Worm (Caenorhabditis elegans) whole organism, mixed stage, embryonic: ENCODE measurements around the gene C03A7.2.

Source experiments
- M03D4.4 ChIP-seq: sonication (generic microtip); optimal IDR thresholded peaks from 2 replicates; lab custom pipeline; 2017; ENCODE audit warnings: mild to moderate bottlenecking, missing genetic modification characterization, missing compliant biosample characterization
- bed-3 ChIP-seq: fragments of 200-800 bp; sonication (Bioruptor generic); optimal IDR thresholded peaks from 3 replicates; lab custom pipeline; 2018; ENCODE audit warnings: mild to moderate bottlenecking, missing genetic modification characterization, moderate library complexity, missing compliant biosample characterization
- blmp-1 ChIP-seq: fragments of 150-350 bp; optimal IDR thresholded peaks from 2 replicates; lab custom pipeline; 2014; ENCODE audit warnings: missing biosample characterization, missing genetic modification characterization
- ceh-39 ChIP-seq: fragments of 150-350 bp; optimal IDR thresholded peaks from 2 replicates; lab custom pipeline; 2014; ENCODE audit warnings: missing biosample characterization, missing genetic modification characterization
- ceh-43 ChIP-seq: fragments of 200-800 bp; sonication (Bioruptor generic); optimal IDR thresholded peaks from 2 replicates; lab custom pipeline; 2018; ENCODE audit warnings: mild to moderate bottlenecking, missing genetic modification characterization, moderate library complexity, missing compliant biosample characterization
- ceh-83 ChIP-seq: fragments of 200-800 bp; sonication (Bioruptor generic); optimal IDR thresholded peaks from 2 replicates; lab custom pipeline; 2018; ENCODE audit warnings: mild to moderate bottlenecking, missing genetic modification characterization, missing compliant biosample characterization
- ces-1 ChIP-seq: fragments of 150-350 bp; optimal IDR thresholded peaks from 2 replicates; lab custom pipeline; 2014; ENCODE audit warnings: missing biosample characterization, missing genetic modification reagents, missing genetic modification characterization
- cnd-1 ChIP-seq: fragments of 200-800 bp; sonication (Bioruptor generic); optimal IDR thresholded peaks from 2 replicates; lab custom pipeline; 2018; ENCODE audit warnings: mild to moderate bottlenecking, missing genetic modification characterization, missing compliant biosample characterization
- elt-1 ChIP-seq: sonication (generic microtip); optimal IDR thresholded peaks from 2 replicates; lab custom pipeline; 2017; ENCODE audit warnings: missing genetic modification characterization, mild to moderate bottlenecking, missing compliant biosample characterization, antibody characterized with exemption, moderate library complexity, borderline replicate concordance; ENCODE audit not compliant: insufficient read depth
- elt-3 ChIP-seq: fragments of 150-350 bp; optimal IDR thresholded peaks from 2 replicates; lab custom pipeline; 2014; ENCODE audit warnings: missing biosample characterization, missing genetic modification characterization
- flh-1 ChIP-seq: fragments of 200-800 bp; sonication (Bioruptor generic); optimal IDR thresholded peaks from 2 replicates; lab custom pipeline; 2018; ENCODE audit warnings: mild to moderate bottlenecking, missing genetic modification characterization, moderate library complexity, missing compliant biosample characterization
- hlh-1 ChIP-seq: fragments of 150-350 bp; optimal IDR thresholded peaks from 2 replicates; lab custom pipeline; 2014; ENCODE audit warnings: missing biosample characterization, missing genetic modification reagents, missing genetic modification characterization
- lin-32 ChIP-seq: fragments of 200-800 bp; sonication (Bioruptor generic); optimal IDR thresholded peaks from 2 replicates; lab custom pipeline; 2018; ENCODE audit warnings: mild to moderate bottlenecking, missing genetic modification characterization, missing compliant biosample characterization
- lsy-2 ChIP-seq: fragments of 150-350 bp; optimal IDR thresholded peaks from 2 replicates; lab custom pipeline; 2014; ENCODE audit warnings: missing biosample characterization, missing genetic modification characterization
- mab-5 ChIP-seq: fragments of 150-350 bp; optimal IDR thresholded peaks from 2 replicates; lab custom pipeline; 2014; ENCODE audit warnings: missing biosample characterization, missing genetic modification characterization
- mep-1 ChIP-seq: fragments of 150-350 bp; optimal IDR thresholded peaks from 2 replicates; lab custom pipeline; 2017; ENCODE audit warnings: missing biosample characterization, missing genetic modification reagents, missing genetic modification characterization, inconsistent platforms
- nhr-12 ChIP-seq: fragments of 150-350 bp; optimal IDR thresholded peaks from 2 replicates; lab custom pipeline; 2014; ENCODE audit warnings: missing biosample characterization, missing genetic modification characterization
- nhr-2 ChIP-seq: fragments of 150-350 bp; optimal IDR thresholded peaks from 2 replicates; lab custom pipeline; 2014; ENCODE audit warnings: missing biosample characterization, missing genetic modification characterization
- nhr-237 ChIP-seq: fragments of 150-350 bp; optimal IDR thresholded peaks from 2 replicates; lab custom pipeline; 2014; ENCODE audit warnings: missing biosample characterization, missing genetic modification characterization
- nhr-28 ChIP-seq: fragments of 150-350 bp; optimal IDR thresholded peaks from 2 replicates; lab custom pipeline; 2014; ENCODE audit warnings: missing biosample characterization, missing genetic modification characterization
- nhr-76 ChIP-seq: sonication (generic microtip); optimal IDR thresholded peaks from 2 replicates; lab custom pipeline; 2017; ENCODE audit warnings: missing biosample characterization, missing genetic modification characterization
- pha-4 ChIP-seq: fragments of 150-350 bp; optimal IDR thresholded peaks from 2 replicates; lab custom pipeline; 2018; ENCODE audit warnings: missing biosample characterization, missing genetic modification reagents, missing genetic modification characterization
- sem-2 ChIP-seq: fragments of 200-800 bp; sonication (Bioruptor generic); optimal IDR thresholded peaks from 2 replicates; lab custom pipeline; 2018; ENCODE audit warnings: mild to moderate bottlenecking, missing genetic modification characterization, missing compliant biosample characterization
- snpc-4 ChIP-seq: fragments of 150-350 bp; optimal IDR thresholded peaks from 2 replicates; lab custom pipeline; 2014; ENCODE audit warnings: missing biosample characterization, missing genetic modification characterization
- sptf-1 ChIP-seq: sonication (generic microtip); optimal IDR thresholded peaks from 2 replicates; lab custom pipeline; 2017; ENCODE audit warnings: mild to moderate bottlenecking, missing genetic modification characterization, moderate library complexity, missing compliant biosample characterization
- tbx-8 ChIP-seq: fragments of 200-800 bp; sonication (Bioruptor generic); optimal IDR thresholded peaks from 2 replicates; lab custom pipeline; 2018; ENCODE audit warnings: mild to moderate bottlenecking, missing genetic modification characterization, moderate library complexity, missing compliant biosample characterization
- unc-120 ChIP-seq: sonication (generic microtip); optimal IDR thresholded peaks from 2 replicates; lab custom pipeline; 2017; ENCODE audit warnings: missing genetic modification characterization, missing compliant biosample characterization; ENCODE audit not compliant: poor library complexity, severe bottlenecking
- unc-39 ChIP-seq: fragments of 150-350 bp; optimal IDR thresholded peaks from 2 replicates; lab custom pipeline; 2014; ENCODE audit warnings: missing biosample characterization, missing genetic modification characterization
- unc-62 ChIP-seq: fragments of 150-350 bp; optimal IDR thresholded peaks from 2 replicates; lab custom pipeline; 2014; ENCODE audit warnings: missing biosample characterization, missing genetic modification reagents, missing genetic modification characterization
- ztf-11 ChIP-seq: fragments of 150-350 bp; optimal IDR thresholded peaks from 2 replicates; lab custom pipeline; 2014; ENCODE audit warnings: missing biosample characterization, missing genetic modification characterization

C03A7.2 gene

ce11 chrV:5200188-5200587 is 18.5 kb downstream of the C03A7.2 start:
- TF ChIP-seq snpc-4, result no peak
- TF ChIP-seq ces-1 (GFP tag; lab: Kevin White, UChicago), result peak; percentile 99

ce11 chrV:5201706-5202105 is 20.0 kb downstream of the C03A7.2 start:
- TF ChIP-seq snpc-4 (no peak), unc-62 (GFP tag; lab: Kevin White, UChicago) (peak; percentile 11)

ce11 chrV:5203643-5204042 is 21.9 kb downstream of the C03A7.2 start:
- TF ChIP-seq snpc-4 (no peak), mep-1 (tag; lab: Kevin White, UChicago) (no peak), mab-5 (no peak), bed-3 (no peak), M03D4.4 (tag; lab: Kevin White, UChicago) (no peak), elt-3 (tag; lab: Kevin White, UChicago) (no peak), flh-1 (GFP tag; lab: Kevin White, UChicago) (no peak), unc-120 (tag; lab: Kevin White, UChicago) (no peak), lin-32 (GFP tag; lab: Kevin White, UChicago) (no peak), elt-1 (no peak), hlh-1 (no peak), ceh-43 (GFP tag; lab: Kevin White, UChicago) (no peak), ceh-39 (no peak), nhr-12 (tag; lab: Kevin White, UChicago) (no peak), cnd-1 (no peak), nhr-76 (tag; lab: Kevin White, UChicago) (no peak), ces-1 (GFP tag; lab: Kevin White, UChicago) (no peak), pha-4 (no peak), ztf-11 (tag; lab: Kevin White, UChicago) (no peak)

ce11 chrV:5204127-5204526 is 22.4 kb downstream of the C03A7.2 start, which contains the start of gene ttc-37:
TSS of gene ttc-37 (plus strand) at chrV:5204475.
- TF ChIP-seq lsy-2, result no peak
- TF ChIP-seq nhr-237 (tag; lab: Kevin White, UChicago), result peak; percentile 3
- no peak for TF ChIP-seq sptf-1 (tag; lab: Kevin White, UChicago)

- TF ChIP-seq unc-62 (GFP tag; lab: Kevin White, UChicago) (no peak), tbx-8 (GFP tag; lab: Kevin White, UChicago) (no peak), cnd-1 (no peak), elt-3 (tag; lab: Kevin White, UChicago) (no peak), pha-4 (no peak), bed-3 (no peak), hlh-1 (no peak), lsy-2 (no peak)
These were observed 32.0 kb downstream of the C03A7.2 start for ce11 chrV:5213674-5214073.

ce11 chrV:5223044-5223443 is 41.3 kb downstream of the C03A7.2 start, which contains the start of gene Y49G5B.1:
TSS of gene Y49G5B.1 (plus strand) at chrV:5223367.
- TF ChIP-seq ztf-11 (tag; lab: Kevin White, UChicago) (no peak), mab-5 (no peak), nhr-28 (tag; lab: Kevin White, UChicago) (no peak), ces-1 (GFP tag; lab: Kevin White, UChicago) (no peak), cnd-1 (no peak)

ce11 chrV:5225660-5226059 is 43.9 kb downstream of the C03A7.2 start:
- TF ChIP-seq unc-120 (tag; lab: Kevin White, UChicago) (no peak), ztf-11 (tag; lab: Kevin White, UChicago) (no peak), unc-62 (GFP tag; lab: Kevin White, UChicago) (no peak), unc-39 (no peak), lin-32 (GFP tag; lab: Kevin White, UChicago) (no peak), nhr-2 (tag; lab: Kevin White, UChicago) (no peak), ceh-83 (no peak), nhr-76 (tag; lab: Kevin White, UChicago) (no peak), mab-5 (no peak), sem-2 (GFP tag; lab: Kevin White, UChicago) (no peak), nhr-12 (tag; lab: Kevin White, UChicago) (no peak), blmp-1 (tag; lab: Kevin White, UChicago) (no peak), hlh-1 (no peak), snpc-4 (no peak)
